Worm (Caenorhabditis elegans) whole organism, early embryonic: ENCODE data around the gene pho-6.

Source experiments
- B0310.2 ChIP-seq: sonication (generic microtip); optimal IDR thresholded peaks from 2 replicates; lab custom pipeline; 2016; ENCODE audit warnings: mild to moderate bottlenecking, missing genetic modification characterization, missing compliant biosample characterization
- aly-1 ChIP-seq: sonication (generic microtip); optimal IDR thresholded peaks from 2 replicates; lab custom pipeline; 2016; ENCODE audit warnings: missing genetic modification characterization, missing compliant biosample characterization
- ama-1 ChIP-seq: fragments of 150-350 bp; optimal IDR thresholded peaks from 2 replicates; lab custom pipeline; 2014
- ceh-13 ChIP-seq: fragments of 200-800 bp; sonication (Bioruptor generic); optimal IDR thresholded peaks from 2 replicates; lab custom pipeline; 2018; ENCODE audit warnings: mild to moderate bottlenecking, missing genetic modification characterization, missing compliant biosample characterization
- ceh-36 ChIP-seq: sonication (generic microtip); optimal IDR thresholded peaks from 2 replicates; lab custom pipeline; 2016; ENCODE audit warnings: missing genetic modification characterization, inconsistent platforms, missing compliant biosample characterization
- hmbx-1 ChIP-seq: sonication (generic microtip); optimal IDR thresholded peaks from 2 replicates; lab custom pipeline; 2016; ENCODE audit warnings: mild to moderate bottlenecking, missing genetic modification characterization, missing compliant biosample characterization
- hnd-1 ChIP-seq: sonication (generic microtip); optimal IDR thresholded peaks from 2 replicates; lab custom pipeline; 2016; ENCODE audit warnings: missing genetic modification characterization, missing compliant biosample characterization
- sea-1 ChIP-seq: fragments of 200-800 bp; sonication (Bioruptor generic); conservative IDR thresholded peaks from 2 replicates; pipeline ENCODE4 v1.3.6; 2022; ENCODE audit warnings: missing genetic modification characterization, missing compliant biosample characterization
- tbx-37 ChIP-seq: fragments of 200-800 bp; sonication (Bioruptor generic); conservative IDR thresholded peaks from 2 replicates; pipeline ENCODE4 v1.3.6; 2022; ENCODE audit warnings: missing genetic modification reagents, missing genetic modification characterization, missing compliant biosample characterization
- tra-4 ChIP-seq: sonication (generic microtip); optimal IDR thresholded peaks from 2 replicates; lab custom pipeline; 2017; ENCODE audit warnings: missing genetic modification characterization, missing compliant biosample characterization

DNA sequence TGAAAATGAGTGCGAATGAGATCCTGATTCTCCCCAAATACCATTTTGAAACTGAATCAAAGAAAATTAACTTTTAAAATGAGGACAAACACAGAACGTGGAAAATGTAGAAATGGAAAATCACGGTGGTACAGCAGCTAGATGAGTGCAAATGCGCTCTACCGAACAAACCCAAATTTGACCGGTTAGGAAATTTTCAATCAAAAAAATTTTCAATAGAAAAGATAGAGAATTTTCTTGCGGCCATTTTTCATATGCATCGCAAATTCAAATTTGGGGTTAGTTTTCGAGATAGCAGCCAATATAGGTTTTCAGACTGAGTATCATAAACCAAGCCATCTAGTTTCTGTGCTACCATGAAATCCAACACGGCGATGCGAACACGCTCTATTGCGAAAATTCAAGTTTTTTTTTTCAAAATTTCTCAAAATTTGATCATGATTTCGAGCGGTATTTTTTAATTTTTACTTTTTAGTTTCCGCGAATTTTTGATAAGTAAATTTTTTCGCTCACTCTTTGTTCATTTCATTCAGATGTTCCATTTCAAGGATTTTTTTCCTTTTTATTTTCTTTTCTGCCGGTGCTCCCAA is 19.3 kb upstream of the pho-6 start, which contains the start of gene vha-18:
- no peak for TF ChIP-seq ama-1
- TF ChIP-seq hmbx-1 (tag; lab: Kevin White, UChicago), result no peak
- TF ChIP-seq tra-4 (tag; lab: Kevin White, UChicago), result no peak
- TF ChIP-seq ceh-36 (tag; lab: Kevin White, UChicago), result no peak
- TF ChIP-seq ceh-13 (GFP tag; lab: Kevin White, UChicago), result no peak
- no peak for TF ChIP-seq aly-1 (tag; lab: Kevin White, UChicago)
- TF ChIP-seq tbx-37 (GFP tag; lab: Robert Waterston, UW), result no peak
- TF ChIP-seq hnd-1 (tag; lab: Kevin White, UChicago), result no peak
- no peak for TF ChIP-seq sea-1 (GFP tag; lab: Robert Waterston, UW)
- no peak for TF ChIP-seq B0310.2
